Fruit fly (Drosophila melanogaster) whole organism, embryonic: Measurements from ENCODE around the gene Polr3E.
A peak's percentile ranks its signal among the peaks of the same experiment; 100 is the strongest.

ENCODE experiments used
- ATbp ChIP-seq: fragments of 200-800 bp; sonication (Bioruptor generic); optimal IDR thresholded peaks from 2 replicates; lab custom pipeline; 2017; ENCODE audit warnings: missing biosample characterization, mild to moderate bottlenecking, missing genetic modification characterization, missing genetic modification reagents
- Aef1 ChIP-seq: fragments of 200-800 bp; sonication (Bioruptor generic); IDR thresholded peaks from 3 replicates; pipeline ENCODE4 v1.3.6; 2022; ENCODE audit warnings: missing biosample characterization, missing genetic modification characterization
- CG10462 ChIP-seq: fragments of 200-800 bp; sonication (Bioruptor generic); optimal IDR thresholded peaks from 2 replicates; lab custom pipeline; 2016; ENCODE audit warnings: missing biosample characterization, missing genetic modification characterization
- CG11504 ChIP-seq: fragments of 200-800 bp; sonication (Bioruptor generic); optimal IDR thresholded peaks from 3 replicates; lab custom pipeline; 2019; ENCODE audit warnings: missing biosample characterization, mild to moderate bottlenecking, missing genetic modification characterization, moderate library complexity
- CG12071 ChIP-seq: fragments of 200-800 bp; sonication (Bioruptor generic); optimal IDR thresholded peaks from 3 replicates; lab custom pipeline; 2018; ENCODE audit warnings: missing biosample characterization, mild to moderate bottlenecking, missing genetic modification characterization
- CG13624 ChIP-seq: fragments of 200-800 bp; sonication (Bioruptor generic); optimal IDR thresholded peaks from 2 replicates; lab custom pipeline; 2016; ENCODE audit warnings: missing biosample characterization, missing genetic modification characterization
- CG15073 ChIP-seq: fragments of 200-800 bp; sonication (Bioruptor generic); optimal IDR thresholded peaks from 2 replicates; lab custom pipeline; 2016; ENCODE audit warnings: missing biosample characterization, missing genetic modification characterization
- CG1529 ChIP-seq: fragments of 200-800 bp; sonication (Bioruptor generic); optimal IDR thresholded peaks from 3 replicates; lab custom pipeline; 2018; ENCODE audit warnings: missing biosample characterization, missing genetic modification characterization
- CG1603 ChIP-seq: fragments of 200-800 bp; sonication (Bioruptor generic); optimal IDR thresholded peaks from 2 replicates; lab custom pipeline; 2019; ENCODE audit warnings: missing biosample characterization, mild to moderate bottlenecking, missing genetic modification characterization, moderate library complexity
- CG3163 ChIP-seq: fragments of 200-800 bp; sonication (Bioruptor generic); optimal IDR thresholded peaks from 3 replicates; lab custom pipeline; 2016; ENCODE audit warnings: missing biosample characterization, missing genetic modification characterization
- CG34224 ChIP-seq: fragments of 200-800 bp; sonication (Bioruptor generic); IDR thresholded peaks from 3 replicates; pipeline ENCODE4 v1.3.6; 2022; ENCODE audit warnings: missing biosample characterization, missing genetic modification characterization; ENCODE audit not compliant: partially characterized antibody
- CG3838 ChIP-seq: fragments of 200-800 bp; sonication (Bioruptor generic); optimal IDR thresholded peaks from 3 replicates; lab custom pipeline; 2016; ENCODE audit warnings: missing biosample characterization, missing genetic modification characterization
- CG4282 ChIP-seq: fragments of 200-800 bp; sonication (Bioruptor generic); optimal IDR thresholded peaks from 2 replicates; lab custom pipeline; 2016; ENCODE audit warnings: missing biosample characterization, missing genetic modification characterization
- CG7271 ChIP-seq: fragments of 200-800 bp; sonication (Bioruptor generic); optimal IDR thresholded peaks from 2 replicates; lab custom pipeline; 2018; ENCODE audit warnings: missing biosample characterization, mild to moderate bottlenecking, missing genetic modification characterization, moderate library complexity
- CG8281 ChIP-seq: fragments of 200-800 bp; sonication (Bioruptor generic); optimal IDR thresholded peaks from 2 replicates; lab custom pipeline; 2018; ENCODE audit warnings: missing biosample characterization, mild to moderate bottlenecking, missing genetic modification characterization, moderate library complexity
- CG8478 ChIP-seq: fragments of >200 bp; optimal IDR thresholded peaks from 2 replicates; lab custom pipeline; 2018
- Dek ChIP-seq: fragments of 200-800 bp; sonication (Bioruptor generic); optimal IDR thresholded peaks from 3 replicates; lab custom pipeline; 2019; ENCODE audit warnings: missing biosample characterization, mild to moderate bottlenecking, missing genetic modification characterization, moderate library complexity
- Doc3 ChIP-seq: fragments of 200-800 bp; sonication (Bioruptor generic); IDR thresholded peaks from 3 replicates; pipeline ENCODE4 v1.3.6; 2022; ENCODE audit warnings: missing biosample characterization, missing genetic modification characterization; ENCODE audit not compliant: partially characterized antibody
- ERR ChIP-seq: fragments of 200-800 bp; sonication (Bioruptor generic); optimal IDR thresholded peaks from 2 replicates; lab custom pipeline; 2016; ENCODE audit warnings: missing biosample characterization, missing genetic modification characterization
- Hey ChIP-seq: fragments of 200-800 bp; sonication (Bioruptor generic); optimal IDR thresholded peaks from 3 replicates; lab custom pipeline; 2018; ENCODE audit warnings: missing biosample characterization, mild to moderate bottlenecking, missing genetic modification characterization
- HmgZ ChIP-seq: fragments of 200-800 bp; sonication (Bioruptor generic); optimal IDR thresholded peaks from 2 replicates; lab custom pipeline; 2018; ENCODE audit warnings: missing biosample characterization, mild to moderate bottlenecking, missing genetic modification characterization
- Hr3 ChIP-seq: fragments of 200-800 bp; sonication (Bioruptor generic); optimal IDR thresholded peaks from 3 replicates; lab custom pipeline; 2016; ENCODE audit warnings: missing biosample characterization, missing genetic modification characterization
- Hr51 ChIP-seq, 2 experiments: fragments of 200-800 bp; sonication (Bioruptor generic); optimal IDR thresholded peaks; 2 replicates in 1 of 2; 3 replicates in 1 of 2; lab custom pipeline; 2016 to 2018; ENCODE audit warnings: missing biosample characterization in 2 of 2, missing genetic modification characterization in 2 of 2, mild to moderate bottlenecking in 1 of 2, moderate library complexity in 1 of 2
- MESR4 ChIP-seq: fragments of 200-800 bp; sonication (Bioruptor generic); optimal IDR thresholded peaks from 2 replicates; lab custom pipeline; 2018; ENCODE audit warnings: missing biosample characterization, mild to moderate bottlenecking, missing genetic modification characterization, moderate library complexity
- Mad ChIP-seq: fragments of 200-800 bp; sonication (Bioruptor generic); optimal IDR thresholded peaks from 2 replicates; lab custom pipeline; 2016; ENCODE audit warnings: missing biosample characterization, missing genetic modification characterization
- Pdp1 ChIP-seq, 2 experiments: fragments of 200-800 bp; sonication (Bioruptor generic); optimal IDR thresholded peaks; 3 replicates each; lab custom pipeline; 2016; ENCODE audit warnings: missing biosample characterization in 2 of 2, missing genetic modification characterization in 2 of 2, mild to moderate bottlenecking in 1 of 2, moderate library complexity in 1 of 2
- Rx ChIP-seq: fragments of 200-800 bp; sonication (Bioruptor generic); IDR thresholded peaks from 2 replicates; pipeline ENCODE4 v1.3.6; 2022; ENCODE audit warnings: missing biosample characterization, missing genetic modification characterization
- Sry-β ChIP-seq: fragments of 200-800 bp; sonication (Bioruptor generic); optimal IDR thresholded peaks from 2 replicates; lab custom pipeline; 2018; ENCODE audit warnings: missing biosample characterization, mild to moderate bottlenecking, missing genetic modification characterization, moderate library complexity
- Sry-δ ChIP-seq: fragments of 200-800 bp; sonication (Bioruptor generic); optimal IDR thresholded peaks from 2 replicates; lab custom pipeline; 2016; ENCODE audit warnings: missing biosample characterization, missing genetic modification characterization
- Stat92E ChIP-seq, 3 experiments: fragments of >200 bp in 2 of 3; fragments of 200-800 bp in 1 of 3; sonication (Bioruptor generic) in 1 of 3; optimal IDR thresholded peaks; 2 replicates each; lab custom pipeline; 2017 to 2019; ENCODE audit warnings: missing biosample characterization in 3 of 3, missing genetic modification characterization in 3 of 3, mild to moderate bottlenecking in 1 of 3, moderate library complexity in 1 of 3
- Vsx1 ChIP-seq: fragments of 200-800 bp; sonication (Bioruptor generic); optimal IDR thresholded peaks from 2 replicates; lab custom pipeline; 2017; ENCODE audit warnings: missing biosample characterization, mild to moderate bottlenecking, missing genetic modification characterization, missing genetic modification reagents
- ash1 ChIP-seq: fragments of 200-800 bp; sonication (Bioruptor generic); optimal IDR thresholded peaks from 2 replicates; lab custom pipeline; 2018; ENCODE audit warnings: missing biosample characterization, mild to moderate bottlenecking, missing genetic modification characterization
- ato ChIP-seq: fragments of 200-800 bp; sonication (Bioruptor generic); IDR thresholded peaks from 2 replicates; pipeline ENCODE4 v1.3.6; 2022; ENCODE audit warnings: missing biosample characterization, missing genetic modification characterization; ENCODE audit not compliant: partially characterized antibody
- bcd ChIP-seq: fragments of 200-800 bp; sonication (Bioruptor generic); optimal IDR thresholded peaks from 2 replicates; lab custom pipeline; 2017; ENCODE audit warnings: missing biosample characterization, mild to moderate bottlenecking, missing genetic modification characterization
- bsh ChIP-seq, 2 experiments: fragments of 200-800 bp; sonication (Bioruptor generic); optimal IDR thresholded peaks; 2 replicates each; lab custom pipeline; 2017 to 2018; ENCODE audit warnings: mild to moderate bottlenecking in 2 of 2, missing biosample characterization in 2 of 2, missing genetic modification characterization in 2 of 2, moderate library complexity in 1 of 2
- cas ChIP-seq: fragments of 200-800 bp; sonication (Bioruptor generic); IDR thresholded peaks from 2 replicates; pipeline ENCODE4 v1.3.6; 2022; ENCODE audit warnings: missing biosample characterization, missing genetic modification characterization
- corto ChIP-seq: fragments of 200-800 bp; sonication (Bioruptor generic); optimal IDR thresholded peaks from 2 replicates; lab custom pipeline; 2016; ENCODE audit warnings: missing biosample characterization, mild to moderate bottlenecking, missing genetic modification characterization, moderate library complexity
- eyg ChIP-seq: fragments of 200-800 bp; sonication (Bioruptor generic); optimal IDR thresholded peaks from 3 replicates; lab custom pipeline; 2016; ENCODE audit warnings: missing biosample characterization, missing genetic modification characterization
- gce ChIP-seq: fragments of 200-800 bp; sonication (Bioruptor generic); IDR thresholded peaks from 3 replicates; pipeline ENCODE4 v1.3.6; 2022; ENCODE audit warnings: missing biosample characterization, missing genetic modification characterization
- gfzf ChIP-seq: fragments of 200-800 bp; sonication (Bioruptor generic); optimal IDR thresholded peaks from 2 replicates; lab custom pipeline; 2016; ENCODE audit warnings: missing biosample characterization, mild to moderate bottlenecking, missing genetic modification characterization, moderate library complexity
- gsb-n ChIP-seq: fragments of 200-800 bp; sonication (Bioruptor generic); optimal IDR thresholded peaks from 3 replicates; lab custom pipeline; 2018; ENCODE audit warnings: missing biosample characterization, mild to moderate bottlenecking, missing genetic modification characterization
- insv ChIP-seq, 2 experiments: fragments of 200-800 bp; sonication (Bioruptor generic); optimal IDR thresholded peaks; 3 replicates each; lab custom pipeline; 2016 to 2018; ENCODE audit warnings: missing biosample characterization in 2 of 2, missing genetic modification characterization in 2 of 2
- lab ChIP-seq: fragments of 200-800 bp; sonication (Bioruptor generic); optimal IDR thresholded peaks from 3 replicates; lab custom pipeline; 2017; ENCODE audit warnings: missing biosample characterization, missing genetic modification characterization, mild to moderate bottlenecking, moderate library complexity, missing genetic modification reagents
- odd ChIP-seq: fragments of 200-800 bp; sonication (Bioruptor generic); optimal IDR thresholded peaks from 2 replicates; lab custom pipeline; 2017; ENCODE audit warnings: missing biosample characterization, mild to moderate bottlenecking, missing genetic modification characterization
- org-1 ChIP-seq: fragments of 200-800 bp; sonication (Bioruptor generic); optimal IDR thresholded peaks from 2 replicates; lab custom pipeline; 2017; ENCODE audit warnings: missing biosample characterization, missing genetic modification characterization
- sim ChIP-seq: fragments of 200-800 bp; sonication (Bioruptor generic); IDR thresholded peaks from 2 replicates; pipeline ENCODE4 v1.3.6; 2022; ENCODE audit warnings: missing biosample characterization, missing genetic modification characterization
- sob ChIP-seq: fragments of 200-800 bp; sonication (Bioruptor generic); IDR thresholded peaks from 2 replicates; pipeline ENCODE4 v1.3.6; 2022; ENCODE audit warnings: missing biosample characterization, missing genetic modification characterization
- unpg ChIP-seq: fragments of 200-800 bp; sonication (Bioruptor generic); optimal IDR thresholded peaks from 3 replicates; lab custom pipeline; 2018; ENCODE audit warnings: missing biosample characterization, mild to moderate bottlenecking, missing genetic modification characterization, moderate library complexity
- usp ChIP-seq: fragments of >200 bp; optimal IDR thresholded peaks from 2 replicates; lab custom pipeline; 2017; ENCODE audit warnings: missing biosample characterization, missing genetic modification characterization

The Polr3E gene

dm6 chr3L:21027657-21028255 is 3.9 kb upstream of the Polr3E start, which contains the start of gene Pdss2 (continued):
- peak; percentile 96 for TF ChIP-seq MESR4 (GFP tag; lab: Kevin White, UChicago)
- TF ChIP-seq bcd: peak; percentile 62
- TF ChIP-seq gce: no peak
- peak; percentile 83 for TF ChIP-seq lab
- TF ChIP-seq Vsx1 (GFP tag; lab: Kevin White, UChicago): peak; percentile 40
- peak; percentile 11 for TF ChIP-seq org-1
- TF ChIP-seq CG4282 (GFP tag; lab: Kevin White, UChicago): peak; percentile 52
- peak; percentile 59 for TF ChIP-seq CG1603 (tag; lab: Kevin White, UChicago)
- peak; percentile 31 to 51 for TF ChIP-seq bsh (GFP tag; optimal IDR thresholded peaks at IDR 0.05; lab: Kevin White, UChicago)
- TF ChIP-seq insv (GFP tag; optimal IDR thresholded peaks at IDR 0.05; lab: Kevin White, UChicago): no peak
- peak; percentile 37 for TF ChIP-seq CG1529 (GFP tag; lab: Kevin White, UChicago)
- TF ChIP-seq CG8478 (lab: Kevin White, UChicago): no peak
- TF ChIP-seq CG7271: no peak
- peak; percentile 67 for TF ChIP-seq CG11504 (tag; lab: Kevin White, UChicago)
- no peak for TF ChIP-seq eyg
- TF ChIP-seq CG10462 (GFP tag; lab: Kevin White, UChicago): peak; percentile 41
- peak; percentile 84 for TF ChIP-seq sob (GFP tag; lab: Robert Waterston, UW)
- peak; percentile 61 for TF ChIP-seq Rx (GFP tag; lab: Robert Waterston, UW)
- 0 out of 2 replicates have a peak, but pooled peaks have one; percentile 49 for TF ChIP-seq sim (GFP tag; lab: Robert Waterston, UW)
- peak; percentile 59 for TF ChIP-seq unpg
- TF ChIP-seq Sry-β: no peak
- no peak for TF ChIP-seq CG12071 (GFP tag; lab: Kevin White, UChicago)
- peak; percentile 75 for TF ChIP-seq Hr3 (GFP tag; lab: Kevin White, UChicago)
- TF ChIP-seq CG8281 (tag; lab: Kevin White, UChicago): peak; percentile 26
- TF ChIP-seq ERR: peak; percentile 62
- peak; percentile 45; the same call in 1 of the 2 replicates for TF ChIP-seq ato (GFP tag; lab: Robert Waterston, UW)
- TF ChIP-seq Sry-δ (GFP tag; lab: Kevin White, UChicago): peak; percentile 94
- TF ChIP-seq Doc3 (GFP tag; lab: Robert Waterston, UW): peak; percentile 68
- peak; percentile 65 to 68 for TF ChIP-seq Hr51 (GFP tag; optimal IDR thresholded peaks at IDR 0.05; lab: Kevin White, UChicago)
- TF ChIP-seq ash1 (GFP tag; lab: Kevin White, UChicago): peak; percentile 42
- peak; percentile 50 for TF ChIP-seq CG3163 (GFP tag; lab: Kevin White, UChicago)
- peak; percentile 67 for TF ChIP-seq gfzf (GFP tag; lab: Kevin White, UChicago)
- no peak for TF ChIP-seq Hey (tag; lab: Kevin White, UChicago)
- TF ChIP-seq odd (GFP tag; lab: Kevin White, UChicago): peak; percentile 59
- TF ChIP-seq Pdp1 (GFP tag; optimal IDR thresholded peaks at IDR 0.05; lab: Kevin White, UChicago): peak; percentile 17 to 72
- peak; percentile 16 for TF ChIP-seq ATbp
- peak; percentile 62 for TF ChIP-seq CG13624
- TF ChIP-seq Mad (GFP tag; lab: Kevin White, UChicago): peak; percentile 51
- TF ChIP-seq CG34224 (GFP tag; lab: Robert Waterston, UW): peak; percentile 64
- TF ChIP-seq Aef1 (GFP tag; lab: Robert Waterston, UW): peak; percentile 78
- peak; percentile 25 for TF ChIP-seq CG3838 (GFP tag; lab: Kevin White, UChicago)
- TF ChIP-seq cas: peak; percentile 46; the same call in 1 of the 2 replicates
- TF ChIP-seq corto (GFP tag; lab: Kevin White, UChicago): no peak
- no peak for TF ChIP-seq CG15073 (GFP tag; lab: Kevin White, UChicago)
- peak; percentile 30 for TF ChIP-seq gsb-n (tag; lab: Kevin White, UChicago)
- TF ChIP-seq HmgZ (tag; lab: Kevin White, UChicago): peak; percentile 73
- peak; percentile 54 for TF ChIP-seq Dek (tag; lab: Kevin White, UChicago)
- TF ChIP-seq usp (GFP tag; lab: Kevin White, UChicago): no peak
- peak in 1 of 3 experiments; percentile 75 for TF ChIP-seq Stat92E (GFP tag; optimal IDR thresholded peaks at IDR 0.05; lab: Kevin White, UChicago)
